Fruit fly (Drosophila melanogaster) whole organism, embryonic: ENCODE results near the gene Obp99a.

Experiments
- Ada2b ChIP-seq: fragments of 200-800 bp; sonication (Bioruptor generic); IDR thresholded peaks from 2 replicates; pipeline ENCODE4 v1.3.6; 2022; ENCODE audit warnings: missing biosample characterization, missing genetic modification characterization
- C15 ChIP-seq: fragments of 200-800 bp; sonication (Bioruptor generic); IDR thresholded peaks from 3 replicates; pipeline ENCODE4 v1.3.6; 2022; ENCODE audit warnings: missing biosample characterization, missing genetic modification characterization
- CG11398 ChIP-seq: fragments of 200-800 bp; sonication (Bioruptor generic); optimal IDR thresholded peaks from 2 replicates; lab custom pipeline; 2016; ENCODE audit warnings: missing biosample characterization, missing genetic modification characterization
- CG11456 ChIP-seq: fragments of 200-800 bp; sonication (Bioruptor generic); IDR thresholded peaks from 3 replicates; pipeline ENCODE4 v1.3.6; 2022; ENCODE audit warnings: missing biosample characterization, missing genetic modification characterization
- CG11560 ChIP-seq: fragments of 200-800 bp; sonication (Bioruptor generic); IDR thresholded peaks from 3 replicates; pipeline ENCODE4 v1.3.6; 2022; ENCODE audit warnings: missing biosample characterization, missing genetic modification characterization
- CG11695 ChIP-seq: fragments of 200-800 bp; sonication (Bioruptor generic); IDR thresholded peaks from 3 replicates; pipeline ENCODE4 v1.3.6; 2022; ENCODE audit warnings: missing biosample characterization, missing genetic modification characterization
- CG12071 ChIP-seq: fragments of 200-800 bp; sonication (Bioruptor generic); optimal IDR thresholded peaks from 3 replicates; lab custom pipeline; 2018; ENCODE audit warnings: missing biosample characterization, mild to moderate bottlenecking, missing genetic modification characterization
- CG14014 ChIP-seq: fragments of 200-800 bp; sonication (Bioruptor generic); IDR thresholded peaks from 2 replicates; pipeline ENCODE4 v1.3.6; 2022; ENCODE audit warnings: missing biosample characterization, missing genetic modification characterization
- CG1529 ChIP-seq: fragments of 200-800 bp; sonication (Bioruptor generic); optimal IDR thresholded peaks from 3 replicates; lab custom pipeline; 2018; ENCODE audit warnings: missing biosample characterization, missing genetic modification characterization
- CG1603 ChIP-seq: fragments of 200-800 bp; sonication (Bioruptor generic); optimal IDR thresholded peaks from 2 replicates; lab custom pipeline; 2019; ENCODE audit warnings: missing biosample characterization, mild to moderate bottlenecking, missing genetic modification characterization, moderate library complexity
- CG17186 ChIP-seq: fragments of 200-800 bp; sonication (Bioruptor generic); optimal IDR thresholded peaks from 3 replicates; lab custom pipeline; 2017; ENCODE audit warnings: missing biosample characterization, missing genetic modification reagents, missing genetic modification characterization
- CG17359 ChIP-seq: fragments of 200-800 bp; sonication (Bioruptor generic); optimal IDR thresholded peaks from 3 replicates; lab custom pipeline; 2018; ENCODE audit warnings: missing biosample characterization, mild to moderate bottlenecking, missing genetic modification characterization, moderate library complexity
- CG17802 ChIP-seq: fragments of 200-800 bp; sonication (Bioruptor generic); optimal IDR thresholded peaks from 2 replicates; lab custom pipeline; 2018; ENCODE audit warnings: missing biosample characterization, mild to moderate bottlenecking, missing genetic modification characterization, moderate library complexity
- CG18262 ChIP-seq: fragments of 200-800 bp; optimal IDR thresholded peaks from 3 replicates; lab custom pipeline; 2019; ENCODE audit warnings: missing biosample characterization, mild to moderate bottlenecking, missing genetic modification characterization, moderate library complexity
- CG18476 ChIP-seq: fragments of 200-800 bp; sonication (Bioruptor generic); optimal IDR thresholded peaks from 2 replicates; lab custom pipeline; 2016; ENCODE audit warnings: missing biosample characterization, mild to moderate bottlenecking, missing genetic modification characterization
- CG18599 ChIP-seq: fragments of 200-800 bp; sonication (Bioruptor generic); optimal IDR thresholded peaks from 3 replicates; lab custom pipeline; 2017; ENCODE audit warnings: missing biosample characterization, missing genetic modification characterization, mild to moderate bottlenecking, moderate library complexity, missing genetic modification reagents
- CG34376 ChIP-seq: fragments of 200-800 bp; sonication (Bioruptor generic); optimal IDR thresholded peaks from 2 replicates; lab custom pipeline; 2018; ENCODE audit warnings: missing biosample characterization, mild to moderate bottlenecking, missing genetic modification characterization
- CG3838 ChIP-seq: fragments of 200-800 bp; sonication (Bioruptor generic); optimal IDR thresholded peaks from 3 replicates; lab custom pipeline; 2016; ENCODE audit warnings: missing biosample characterization, missing genetic modification characterization
- CG43689 ChIP-seq: fragments of 200-800 bp; sonication (Bioruptor generic); IDR thresholded peaks from 2 replicates; pipeline ENCODE4 v1.3.6; 2022; ENCODE audit warnings: missing biosample characterization, missing genetic modification characterization
- CG4617 ChIP-seq: fragments of 200-800 bp; sonication (Bioruptor generic); optimal IDR thresholded peaks from 3 replicates; lab custom pipeline; 2016; ENCODE audit warnings: missing biosample characterization, missing genetic modification characterization, borderline replicate concordance
- CG4820 ChIP-seq: fragments of 200-800 bp; sonication (Bioruptor generic); optimal IDR thresholded peaks from 3 replicates; lab custom pipeline; 2016; ENCODE audit warnings: missing biosample characterization, missing genetic modification characterization
- CG6689 ChIP-seq: fragments of 200-800 bp; sonication (Bioruptor generic); IDR thresholded peaks from 2 replicates; pipeline ENCODE4 v1.3.6; 2022; ENCODE audit warnings: missing biosample characterization, missing genetic modification characterization
- CG8290 ChIP-seq, 3 experiments: fragments of 200-800 bp; sonication (Bioruptor generic); optimal IDR thresholded peaks; 2 replicates each; lab custom pipeline; 2016 to 2019; ENCODE audit warnings: missing biosample characterization in 3 of 3, missing genetic modification characterization in 3 of 3, mild to moderate bottlenecking in 2 of 3, moderate library complexity in 1 of 3
- CG8944 ChIP-seq: fragments of 200-800 bp; sonication (Bioruptor generic); optimal IDR thresholded peaks from 3 replicates; lab custom pipeline; 2016; ENCODE audit warnings: missing biosample characterization, missing genetic modification characterization
- Deaf1 ChIP-seq: fragments of 200-800 bp; optimal IDR thresholded peaks from 3 replicates; lab custom pipeline; 2019; ENCODE audit warnings: missing biosample characterization, mild to moderate bottlenecking, missing genetic modification characterization, moderate library complexity
- E2f1 ChIP-seq: fragments of 200-800 bp; sonication (Bioruptor generic); IDR thresholded peaks from 2 replicates; pipeline ENCODE4 v1.3.6; 2022; ENCODE audit warnings: missing biosample characterization, missing genetic modification characterization
- Fer1 ChIP-seq: fragments of 200-800 bp; sonication (Bioruptor generic); optimal IDR thresholded peaks from 2 replicates; lab custom pipeline; 2017; ENCODE audit warnings: missing biosample characterization, mild to moderate bottlenecking, missing genetic modification characterization
- Gsc ChIP-seq: fragments of 200-800 bp; sonication (Bioruptor generic); IDR thresholded peaks from 2 replicates; pipeline ENCODE4 v1.3.6; 2022; ENCODE audit warnings: missing biosample characterization, missing genetic modification characterization
- Med ChIP-seq: fragments of 200-800 bp; sonication (Bioruptor generic); peaks from one replicate; lab custom pipeline; 2016; ENCODE audit warnings: missing biosample characterization, missing genetic modification characterization, mild to moderate bottlenecking, inconsistent platforms, moderate library complexity
- NFAT ChIP-seq: fragments of 200-800 bp; sonication (Bioruptor generic); IDR thresholded peaks from 2 replicates; pipeline ENCODE4 v1.3.6; 2022; ENCODE audit warnings: missing biosample characterization, missing genetic modification characterization
- Scr ChIP-seq: fragments of 200-800 bp; sonication (Bioruptor generic); IDR thresholded peaks from 2 replicates; pipeline ENCODE4 v1.3.6; 2022; ENCODE audit warnings: missing biosample characterization, missing genetic modification characterization; ENCODE audit not compliant: partially characterized antibody
- Sin3A ChIP-seq: fragments of >200 bp; optimal IDR thresholded peaks from 2 replicates; lab custom pipeline; 2018
- Sox100B ChIP-seq: fragments of 200-800 bp; sonication (Bioruptor generic); optimal IDR thresholded peaks from 3 replicates; lab custom pipeline; 2018; ENCODE audit warnings: missing biosample characterization, mild to moderate bottlenecking, missing genetic modification characterization
- Usf ChIP-seq: fragments of 200-800 bp; sonication (Bioruptor generic); optimal IDR thresholded peaks from 2 replicates; lab custom pipeline; 2017; ENCODE audit warnings: missing genotype, missing biosample characterization, missing genetic modification characterization
- Xrp1 ChIP-seq: fragments of 200-800 bp; sonication (Bioruptor generic); IDR thresholded peaks from 2 replicates; pipeline ENCODE4 v1.3.6; 2022; ENCODE audit warnings: missing biosample characterization, missing genetic modification characterization
- abd-A ChIP-seq: fragments of 200-800 bp; sonication (Bioruptor generic); optimal IDR thresholded peaks from 3 replicates; lab custom pipeline; 2019; ENCODE audit warnings: missing biosample characterization, mild to moderate bottlenecking, missing genetic modification characterization, moderate library complexity
- ac ChIP-seq: fragments of 200-800 bp; sonication (Bioruptor generic); optimal IDR thresholded peaks from 3 replicates; lab custom pipeline; 2017; ENCODE audit warnings: missing biosample characterization, mild to moderate bottlenecking, missing genetic modification characterization
- ato ChIP-seq: fragments of 200-800 bp; sonication (Bioruptor generic); IDR thresholded peaks from 2 replicates; pipeline ENCODE4 v1.3.6; 2022; ENCODE audit warnings: missing biosample characterization, missing genetic modification characterization; ENCODE audit not compliant: partially characterized antibody
- cas ChIP-seq: fragments of 200-800 bp; sonication (Bioruptor generic); IDR thresholded peaks from 2 replicates; pipeline ENCODE4 v1.3.6; 2022; ENCODE audit warnings: missing biosample characterization, missing genetic modification characterization
- crp ChIP-seq, 2 experiments: fragments of 200-800 bp; sonication (Bioruptor generic); optimal IDR thresholded peaks; 2 replicates in 1 of 2; 3 replicates in 1 of 2; lab custom pipeline; 2017; ENCODE audit warnings: missing biosample characterization in 2 of 2, missing genetic modification characterization in 2 of 2, mild to moderate bottlenecking in 1 of 2, moderate library complexity in 1 of 2
- emc ChIP-seq: fragments of 200-800 bp; sonication (Bioruptor generic); optimal IDR thresholded peaks from 2 replicates; lab custom pipeline; 2016; ENCODE audit warnings: missing biosample characterization, missing genetic modification characterization
- en ChIP-seq: fragments of 200-800 bp; sonication (Bioruptor generic); optimal IDR thresholded peaks from 2 replicates; lab custom pipeline; 2016; ENCODE audit warnings: missing biosample characterization, missing genetic modification characterization
- gsb ChIP-seq: fragments of 200-800 bp; sonication (Bioruptor generic); IDR thresholded peaks from 2 replicates; pipeline ENCODE4 v1.3.6; 2022; ENCODE audit warnings: missing biosample characterization, missing genetic modification characterization
- kah ChIP-seq: fragments of 200-800 bp; sonication (Bioruptor generic); optimal IDR thresholded peaks from 2 replicates; lab custom pipeline; 2018; ENCODE audit warnings: missing biosample characterization, mild to moderate bottlenecking, missing genetic modification characterization
- mam ChIP-seq: fragments of 200-800 bp; sonication (Bioruptor generic); optimal IDR thresholded peaks from 3 replicates; lab custom pipeline; 2016; ENCODE audit warnings: missing biosample characterization, missing genetic modification characterization
- sisA ChIP-seq: fragments of 200-800 bp; sonication (Bioruptor generic); IDR thresholded peaks from 2 replicates; pipeline ENCODE4 v1.3.6; 2022; ENCODE audit warnings: missing biosample characterization, missing genetic modification characterization
- tll ChIP-seq, 2 experiments: fragments of 200-800 bp in 1 of 2; fragments of >200 bp in 1 of 2; sonication (Bioruptor generic) in 1 of 2; optimal IDR thresholded peaks; 2 replicates each; lab custom pipeline; 2017 to 2019; ENCODE audit warnings: missing biosample characterization in 2 of 2, missing genetic modification characterization in 2 of 2, mild to moderate bottlenecking in 1 of 2, moderate library complexity in 1 of 2
- vvl ChIP-seq: fragments of 200-800 bp; sonication (Bioruptor generic); IDR thresholded peaks from 2 replicates; pipeline ENCODE4 v1.3.6; 2022; ENCODE audit warnings: missing biosample characterization, missing genetic modification characterization
- zfh1 ChIP-seq: fragments of 200-800 bp; sonication (Bioruptor generic); IDR thresholded peaks from 3 replicates; pipeline ENCODE4 v1.3.6; 2022; ENCODE audit warnings: missing biosample characterization, missing genetic modification characterization

Gene Obp99a

dm6 chr3R:29659950-29660349, 11.5 kb upstream of the Obp99a start, which contains the start of gene Dop1R2 (continued):
- TF ChIP-seq CG11456 (GFP tag; lab: Robert Waterston, UW), result 0 out of 3 replicates have a peak, but pooled peaks have one; percentile 20
- TF ChIP-seq cas (GFP tag; lab: Robert Waterston, UW), result no peak
- no peak for TF ChIP-seq Fer1 (GFP tag; lab: Kevin White, UChicago)
- peak; percentile 45 for TF ChIP-seq abd-A (tag; lab: Kevin White, UChicago)
- no peak for TF ChIP-seq CG8290 (GFP tag; optimal IDR thresholded peaks at IDR 0.05; lab: Kevin White, UChicago)
- no peak for TF ChIP-seq CG8290 (tag; optimal IDR thresholded peaks at IDR 0.05; lab: Kevin White, UChicago)
- peak; percentile 23; the same call in 1 of the 2 replicates for TF ChIP-seq E2f1 (GFP tag; lab: Robert Waterston, UW)
- peak; percentile 1 for TF ChIP-seq CG18599 (GFP tag; lab: Kevin White, UChicago)
- TF ChIP-seq Sin3A (lab: Kevin White, UChicago), result no peak
- TF ChIP-seq CG12071 (GFP tag; lab: Kevin White, UChicago), result no peak
- TF ChIP-seq CG18476 (GFP tag; lab: Kevin White, UChicago), result no peak
- TF ChIP-seq CG1529 (GFP tag; lab: Kevin White, UChicago), result no peak
- no peak for TF ChIP-seq Usf (GFP tag; lab: Kevin White, UChicago)
- no peak for TF ChIP-seq CG1603
- TF ChIP-seq Gsc, result no peak
- TF ChIP-seq gsb (GFP tag; lab: Robert Waterston, UW), result no peak
- TF ChIP-seq CG17802 (tag; lab: Kevin White, UChicago), result no peak
- TF ChIP-seq ac (GFP tag; lab: Kevin White, UChicago), result no peak
- no peak for TF ChIP-seq CG43689 (GFP tag; lab: Robert Waterston, UW)

- TF ChIP-seq CG11560 (no peak), CG17186 (GFP tag; lab: Kevin White, UChicago) (no peak), CG3838 (GFP tag; lab: Kevin White, UChicago) (no peak), Fer1 (GFP tag; lab: Kevin White, UChicago) (no peak), emc (no peak), CG34376 (no peak), Sox100B (GFP tag; lab: Kevin White, UChicago) (no peak), CG4820 (GFP tag; lab: Kevin White, UChicago) (no peak), CG6689 (GFP tag; lab: Robert Waterston, UW) (0 out of 2 replicates have a peak, but pooled peaks have one; percentile 11), en (GFP tag; lab: Kevin White, UChicago) (no peak), crp (GFP tag; optimal IDR thresholded peaks at IDR 0.05; lab: Kevin White, UChicago) (no peak), Ada2b (GFP tag; lab: Robert Waterston, UW) (0 out of 2 replicates have a peak, but pooled peaks have one; percentile 24), CG4617 (GFP tag; lab: Kevin White, UChicago) (no peak), Deaf1 (tag; lab: Kevin White, UChicago) (no peak), tll (GFP tag; optimal IDR thresholded peaks at IDR 0.05; lab: Kevin White, UChicago) (no peak), zfh1 (GFP tag; lab: Robert Waterston, UW) (peak; percentile 50; the same call in 1 of the 3 replicates), mam (GFP tag; lab: Kevin White, UChicago) (no peak), sisA (GFP tag; lab: Robert Waterston, UW) (peak; percentile 35; the same call in 1 of the 2 replicates), C15 (GFP tag; lab: Robert Waterston, UW) (no peak), NFAT (no peak), Xrp1 (peak; percentile 46; the same call in 1 of the 2 replicates), CG17359 (tag; lab: Kevin White, UChicago) (no peak), Scr (GFP tag; lab: Robert Waterston, UW) (no peak), Usf (GFP tag; lab: Kevin White, UChicago) (no peak), CG11695 (no peak), kah (GFP tag; lab: Kevin White, UChicago) (no peak), vvl (GFP tag; lab: Robert Waterston, UW) (0 out of 2 replicates have a peak, but pooled peaks have one; percentile 23), CG18262 (tag; lab: Kevin White, UChicago) (no peak), Med (peak; percentile 54), CG8944 (no peak), CG11398 (no peak), CG14014 (GFP tag; lab: Robert Waterston, UW) (no peak), ato (GFP tag; lab: Robert Waterston, UW) (no peak)
Observed at dm6 chr3R:29664183-29664829, 7.2 kb upstream of the Obp99a start, which contains the start of gene ppk21. TSS of gene ppk21 (plus strand) at chr3R:29664779.
